Worm (Caenorhabditis elegans): ENCODE measurements around the gene C02F5.12.

Gene C02F5.12

ce11 chrIII:8240948-8241347, 1.9 kb downstream of the C02F5.12 start:
- TF ChIP-seq unc-62 (GFP tag; optimal IDR thresholded peaks at IDR 0.05 in 1 of 2) (peak in 1 of 2 experiments; percentile 95), unc-62 (tag; optimal IDR thresholded peaks at IDR 0.05) (no peak), madf-9 (GFP tag; conservative IDR thresholded peaks at IDR 0.05) (no peak), hlh-30 (tag; optimal IDR thresholded peaks at IDR 0.05; ENCODE audit: insufficient read depth) (no peak)

ce11 chrIII:8240247-8240646, 2.6 kb downstream of the C02F5.12 start:
- TF ChIP-seq tra-1 (GFP tag; IDR thresholded peaks at IDR 0.05) (no peak), daf-16 (GFP tag; optimal IDR thresholded peaks at IDR 0.05) (no peak), daf-16 (tag; optimal IDR thresholded peaks at IDR 0.05) (peak; percentile 58), ceh-20 (GFP tag; IDR thresholded peaks at IDR 0.05) (no peak), nhr-28 (tag; optimal IDR thresholded peaks at IDR 0.05) (peak; percentile 22), dve-1 (tag; optimal IDR thresholded peaks at IDR 0.05; ENCODE audit: insufficient read depth) (peak; percentile 1), daf-19 (GFP tag; conservative IDR thresholded peaks at IDR 0.05) (no peak), hlh-11 (tag; optimal IDR thresholded peaks at IDR 0.05) (peak; percentile 11), pqm-1 (tag; optimal IDR thresholded peaks at IDR 0.05) (peak; percentile 13)

- TF ChIP-seq Y5F2A.4 (GFP tag; optimal IDR thresholded peaks at IDR 0.05) (no peak), spr-1 (tag; optimal IDR thresholded peaks at IDR 0.05) (no peak), F37D6.2 (tag; optimal IDR thresholded peaks at IDR 0.05) (no peak), daf-16 (GFP tag; optimal IDR thresholded peaks at IDR 0.05) (no peak), daf-16 (tag; optimal IDR thresholded peaks at IDR 0.05) (peak; percentile 35), lir-3 (tag; optimal IDR thresholded peaks at IDR 0.05) (no peak), mxl-2 (GFP tag; conservative IDR thresholded peaks at IDR 0.05) (no peak), nhr-28 (tag; optimal IDR thresholded peaks at IDR 0.05) (peak; percentile 27), nhr-11 (tag; optimal IDR thresholded peaks at IDR 0.05) (no peak), pqm-1 (tag; optimal IDR thresholded peaks at IDR 0.05) (peak; percentile 55), pha-4 (GFP tag; IDR thresholded peaks at IDR 0.05) (no peak), pha-4 (tag; optimal IDR thresholded peaks at IDR 0.05) (no peak)
Measured at ce11 chrIII:8239325-8239724, 3.5 kb downstream of the C02F5.12 start, which contains the start of gene tsp-1. Gene tsp-1 (minus strand): TSS chrIII:8239423.

ce11 chrIII:8237827-8238226, 5.0 kb downstream of the C02F5.12 start, which contains the start of gene tsp-2:
Gene tsp-2 (minus strand): TSS chrIII:8237935.
- peak; percentile 6 for TF ChIP-seq zip-2 (tag; optimal IDR thresholded peaks at IDR 0.05)
- peak; percentile 39 for TF ChIP-seq pqm-1 (tag; optimal IDR thresholded peaks at IDR 0.05)
- TF ChIP-seq ctbp-1 (GFP tag; IDR thresholded peaks at IDR 0.05): no peak
- TF ChIP-seq daf-16 (GFP tag; optimal IDR thresholded peaks at IDR 0.05): no peak
- TF ChIP-seq daf-16 (tag; optimal IDR thresholded peaks at IDR 0.05): peak; percentile 73
- peak; percentile 84 for TF ChIP-seq dmd-6 (GFP tag; IDR thresholded peaks at IDR 0.05)
- TF ChIP-seq tra-1 (GFP tag; IDR thresholded peaks at IDR 0.05): no peak
- no peak for TF ChIP-seq nhr-41 (GFP tag; IDR thresholded peaks at IDR 0.05)
- no peak for TF ChIP-seq Y5F2A.4 (GFP tag; optimal IDR thresholded peaks at IDR 0.05)
- TF ChIP-seq dpl-1 (GFP tag; optimal IDR thresholded peaks at IDR 0.05): no peak
- TF ChIP-seq nhr-11 (tag; optimal IDR thresholded peaks at IDR 0.05): no peak
- TF ChIP-seq ceh-32 (tag; optimal IDR thresholded peaks at IDR 0.05; ENCODE audit: poor library complexity): no peak
- no peak for TF ChIP-seq cey-2 (tag; optimal IDR thresholded peaks at IDR 0.05; ENCODE audit: borderline replicate concordance, insufficient read depth)
- no peak for TF ChIP-seq mdl-1 (tag; optimal IDR thresholded peaks at IDR 0.05)
- peak; percentile 76 for TF ChIP-seq dve-1 (tag; optimal IDR thresholded peaks at IDR 0.05; ENCODE audit: insufficient read depth)
- TF ChIP-seq nhr-28 (tag; optimal IDR thresholded peaks at IDR 0.05): peak; percentile 88
- TF ChIP-seq jun-1 (tag; optimal IDR thresholded peaks at IDR 0.05): no peak
- TF ChIP-seq nhr-48 (tag; optimal IDR thresholded peaks at IDR 0.05): no peak
- no peak for TF ChIP-seq ztf-11 (tag; optimal IDR thresholded peaks at IDR 0.05)
- no peak for TF ChIP-seq attf-4 (tag; optimal IDR thresholded peaks at IDR 0.05)
- TF ChIP-seq lir-3 (tag; optimal IDR thresholded peaks at IDR 0.05): no peak
- TF ChIP-seq hlh-11 (tag; optimal IDR thresholded peaks at IDR 0.05): peak; percentile 54
- TF ChIP-seq unc-62 (GFP tag; optimal IDR thresholded peaks at IDR 0.05 in 1 of 2): peak in 1 of 2 experiments; percentile 28
- TF ChIP-seq unc-62 (tag; optimal IDR thresholded peaks at IDR 0.05): no peak
- TF ChIP-seq php-3 (GFP tag; IDR thresholded peaks at IDR 0.05): peak; percentile 95
- TF ChIP-seq nhr-77 (tag; optimal IDR thresholded peaks at IDR 0.05): peak; percentile 73
- TF ChIP-seq unc-39 (tag; optimal IDR thresholded peaks at IDR 0.05): no peak
- no peak for TF ChIP-seq dmd-9 (GFP tag; IDR thresholded peaks at IDR 0.05)
- peak in 1 of 2 experiments; percentile 75 for TF ChIP-seq lsy-2 (tag; optimal IDR thresholded peaks at IDR 0.05)
- no peak for TF ChIP-seq aly-2 (tag; optimal IDR thresholded peaks at IDR 0.05)
- TF ChIP-seq spr-1 (tag; optimal IDR thresholded peaks at IDR 0.05): no peak
- TF ChIP-seq ceh-62 (tag; optimal IDR thresholded peaks at IDR 0.05): no peak
- TF ChIP-seq nhr-76 (tag; optimal IDR thresholded peaks at IDR 0.05): no peak
- peak; percentile 17 for TF ChIP-seq T20F7.1 (GFP tag; optimal IDR thresholded peaks at IDR 0.05)

Data from whole organism, L4 larva.